Worm (Caenorhabditis elegans) whole organism, L2 larva: ENCODE results near the gene mak-1.
A peak's percentile ranks its signal among the peaks of the same experiment; 100 is the strongest.

Experiments
- C34F6.9 ChIP-seq: fragments of 150-350 bp; optimal IDR thresholded peaks from 2 replicates; lab custom pipeline; 2014; ENCODE audit warnings: missing biosample characterization, missing genetic modification characterization
- F13H6.1 ChIP-seq: sonication (generic microtip); optimal IDR thresholded peaks from 2 replicates; lab custom pipeline; 2016; ENCODE audit warnings: missing genetic modification characterization, missing compliant biosample characterization
- R02D3.7 ChIP-seq: fragments of 150-350 bp; optimal IDR thresholded peaks from 2 replicates; lab custom pipeline; 2014; ENCODE audit warnings: missing biosample characterization, missing genetic modification characterization
- ZK546.5 ChIP-seq: sonication (generic microtip); optimal IDR thresholded peaks from 2 replicates; lab custom pipeline; 2017; ENCODE audit warnings: missing biosample characterization, missing genetic modification characterization
- alr-1 ChIP-seq: fragments of 150-350 bp; optimal IDR thresholded peaks from 2 replicates; lab custom pipeline; 2014; ENCODE audit warnings: missing biosample characterization, missing genetic modification characterization
- aly-2 ChIP-seq: fragments of 150-350 bp; optimal IDR thresholded peaks from 2 replicates; lab custom pipeline; 2014; ENCODE audit warnings: missing biosample characterization, missing genetic modification characterization
- ama-1 ChIP-seq: fragments of 150-350 bp; optimal IDR thresholded peaks from 2 replicates; lab custom pipeline; 2018; ENCODE audit warnings: inconsistent platforms
- blmp-1 ChIP-seq: sonication (generic microtip); optimal IDR thresholded peaks from 2 replicates; lab custom pipeline; 2017; ENCODE audit warnings: missing genetic modification characterization, mild to moderate bottlenecking, missing compliant biosample characterization, antibody characterized with exemption, moderate library complexity; ENCODE audit not compliant: insufficient read depth
- ceh-16 ChIP-seq: fragments of 150-350 bp; optimal IDR thresholded peaks from 2 replicates; lab custom pipeline; 2014; ENCODE audit warnings: missing biosample characterization, missing genetic modification characterization
- ceh-82 ChIP-seq: fragments of 150-350 bp; optimal IDR thresholded peaks from 2 replicates; lab custom pipeline; 2014; ENCODE audit warnings: missing biosample characterization, missing genetic modification characterization
- crh-2 ChIP-seq: sonication (generic microtip); optimal IDR thresholded peaks from 2 replicates; lab custom pipeline; 2017; ENCODE audit warnings: missing biosample characterization, missing genetic modification characterization
- dmd-4 ChIP-seq: sonication (generic microtip); optimal IDR thresholded peaks from 2 replicates; lab custom pipeline; 2017; ENCODE audit warnings: missing biosample characterization, missing genetic modification characterization
- egl-27 ChIP-seq: sonication (generic microtip); optimal IDR thresholded peaks from 3 replicates; lab custom pipeline; 2017; ENCODE audit warnings: missing biosample characterization, missing genetic modification reagents, missing genetic modification characterization
- elt-3 ChIP-seq: sonication (generic microtip); optimal IDR thresholded peaks from 2 replicates; lab custom pipeline; 2017; ENCODE audit warnings: missing biosample characterization, missing genetic modification characterization
- fos-1 ChIP-seq: fragments of 150-350 bp; optimal IDR thresholded peaks from 2 replicates; lab custom pipeline; 2014; ENCODE audit warnings: missing biosample characterization, missing genetic modification characterization
- gmeb-1 ChIP-seq: fragments of 150-350 bp; optimal IDR thresholded peaks from 2 replicates; lab custom pipeline; 2014; ENCODE audit warnings: missing biosample characterization, missing genetic modification characterization
- lin-11 ChIP-seq: fragments of 150-350 bp; sonication (generic microtip); optimal IDR thresholded peaks from 2 replicates; lab custom pipeline; 2014; ENCODE audit warnings: missing biosample characterization, missing genetic modification characterization, inconsistent platforms, mixed read lengths
- lin-13 ChIP-seq: fragments of 150-350 bp; optimal IDR thresholded peaks from 2 replicates; lab custom pipeline; 2014; ENCODE audit warnings: missing biosample characterization, missing genetic modification reagents, missing genetic modification characterization
- lin-39 ChIP-seq: fragments of 150-350 bp; optimal IDR thresholded peaks from 2 replicates; lab custom pipeline; 2014; ENCODE audit warnings: missing biosample characterization, missing genetic modification reagents, missing genetic modification characterization
- lsy-2 ChIP-seq, 2 experiments: fragments of 150-350 bp in 1 of 2; sonication (generic microtip) in 1 of 2; optimal IDR thresholded peaks; 2 replicates each; lab custom pipeline; 2014 to 2017; ENCODE audit warnings: missing biosample characterization in 2 of 2, missing genetic modification characterization in 2 of 2
- mab-5 ChIP-seq: fragments of 150-350 bp; optimal IDR thresholded peaks from 2 replicates; lab custom pipeline; 2014; ENCODE audit warnings: missing biosample characterization, missing genetic modification characterization
- mbf-1 ChIP-seq: sonication (generic microtip); optimal IDR thresholded peaks from 2 replicates; lab custom pipeline; 2017; ENCODE audit warnings: missing biosample characterization, missing genetic modification characterization
- mdl-1 ChIP-seq, 2 experiments: fragments of 150-350 bp in 1 of 2; sonication (generic microtip) in 1 of 2; optimal IDR thresholded peaks; 2 replicates each; lab custom pipeline; 2017; ENCODE audit warnings: missing biosample characterization in 2 of 2, missing genetic modification characterization in 2 of 2
- nhr-10 ChIP-seq: sonication (generic microtip); optimal IDR thresholded peaks from 2 replicates; lab custom pipeline; 2017; ENCODE audit warnings: missing biosample characterization, missing genetic modification characterization
- nhr-11 ChIP-seq: fragments of 150-350 bp; optimal IDR thresholded peaks from 2 replicates; lab custom pipeline; 2014; ENCODE audit warnings: missing biosample characterization, missing genetic modification characterization
- nhr-12 ChIP-seq: fragments of 150-350 bp; optimal IDR thresholded peaks from 2 replicates; lab custom pipeline; 2014; ENCODE audit warnings: missing biosample characterization, missing genetic modification characterization
- nhr-129 ChIP-seq: fragments of 150-350 bp; optimal IDR thresholded peaks from 2 replicates; lab custom pipeline; 2014; ENCODE audit warnings: missing biosample characterization, missing genetic modification characterization
- nhr-21 ChIP-seq: fragments of 150-350 bp; optimal IDR thresholded peaks from 2 replicates; lab custom pipeline; 2014; ENCODE audit warnings: missing biosample characterization, missing genetic modification characterization
- nhr-23 ChIP-seq: fragments of 150-350 bp; optimal IDR thresholded peaks from 2 replicates; lab custom pipeline; 2014; ENCODE audit warnings: missing biosample characterization, missing genetic modification reagents, missing genetic modification characterization
- nhr-237 ChIP-seq: fragments of 150-350 bp; optimal IDR thresholded peaks from 2 replicates; lab custom pipeline; 2014; ENCODE audit warnings: missing biosample characterization, missing genetic modification characterization
- nhr-6 ChIP-seq: fragments of 150-350 bp; optimal IDR thresholded peaks from 2 replicates; lab custom pipeline; 2014; ENCODE audit warnings: missing biosample characterization, missing genetic modification characterization
- nhr-77 ChIP-seq: fragments of 150-350 bp; optimal IDR thresholded peaks from 2 replicates; lab custom pipeline; 2014; ENCODE audit warnings: missing biosample characterization, missing genetic modification characterization
- peb-1 ChIP-seq: fragments of 150-350 bp; optimal IDR thresholded peaks from 2 replicates; lab custom pipeline; 2014; ENCODE audit warnings: missing biosample characterization, missing genetic modification characterization
- sem-4 ChIP-seq: fragments of 150-350 bp; optimal IDR thresholded peaks from 2 replicates; lab custom pipeline; 2014; ENCODE audit warnings: missing biosample characterization, missing genetic modification reagents, missing genetic modification characterization
- skn-1 ChIP-seq: sonication (generic microtip); optimal IDR thresholded peaks from 2 replicates; lab custom pipeline; 2017; ENCODE audit warnings: missing biosample characterization, missing genetic modification characterization
- sma-3 ChIP-seq: sonication (generic microtip); optimal IDR thresholded peaks from 2 replicates; lab custom pipeline; 2016; ENCODE audit warnings: missing genetic modification reagents, missing genetic modification characterization, missing compliant biosample characterization
- sma-9 ChIP-seq, 2 experiments: fragments of 150-350 bp in 1 of 2; sonication (generic microtip) in 1 of 2; optimal IDR thresholded peaks; 2 replicates each; lab custom pipeline; 2014 to 2016; ENCODE audit warnings: missing genetic modification characterization in 2 of 2, mild to moderate bottlenecking in 1 of 2, missing biosample characterization in 1 of 2, missing compliant biosample characterization in 1 of 2, missing genetic modification reagents in 1 of 2, moderate library complexity in 1 of 2
- snpc-4 ChIP-seq: fragments of 150-350 bp; optimal IDR thresholded peaks from 2 replicates; lab custom pipeline; 2014; ENCODE audit warnings: missing biosample characterization, missing genetic modification characterization
- unc-39 ChIP-seq: fragments of 150-350 bp; optimal IDR thresholded peaks from 2 replicates; lab custom pipeline; 2014; ENCODE audit warnings: missing biosample characterization, missing genetic modification characterization
- unc-55 ChIP-seq: fragments of 150-350 bp; sonication (generic microtip); optimal IDR thresholded peaks from 3 replicates; lab custom pipeline; 2014; ENCODE audit warnings: missing biosample characterization, missing genetic modification reagents, missing genetic modification characterization
- unc-62 ChIP-seq: fragments of 150-350 bp; optimal IDR thresholded peaks from 2 replicates; lab custom pipeline; 2014; ENCODE audit warnings: missing biosample characterization, missing genetic modification reagents, missing genetic modification characterization
- ztf-1 ChIP-seq: fragments of 200-800 bp; sonication (Bioruptor generic); conservative IDR thresholded peaks from 2 replicates; pipeline ENCODE4 v1.3.6; 2022; ENCODE audit warnings: missing genetic modification characterization, missing compliant biosample characterization
- ztf-11 ChIP-seq: sonication (generic microtip); optimal IDR thresholded peaks from 2 replicates; lab custom pipeline; 2017; ENCODE audit warnings: missing biosample characterization, missing genetic modification characterization
- ztf-4 ChIP-seq: fragments of 150-350 bp; optimal IDR thresholded peaks from 2 replicates; lab custom pipeline; 2014; ENCODE audit warnings: missing biosample characterization, missing genetic modification characterization

Gene mak-1

DNA sequence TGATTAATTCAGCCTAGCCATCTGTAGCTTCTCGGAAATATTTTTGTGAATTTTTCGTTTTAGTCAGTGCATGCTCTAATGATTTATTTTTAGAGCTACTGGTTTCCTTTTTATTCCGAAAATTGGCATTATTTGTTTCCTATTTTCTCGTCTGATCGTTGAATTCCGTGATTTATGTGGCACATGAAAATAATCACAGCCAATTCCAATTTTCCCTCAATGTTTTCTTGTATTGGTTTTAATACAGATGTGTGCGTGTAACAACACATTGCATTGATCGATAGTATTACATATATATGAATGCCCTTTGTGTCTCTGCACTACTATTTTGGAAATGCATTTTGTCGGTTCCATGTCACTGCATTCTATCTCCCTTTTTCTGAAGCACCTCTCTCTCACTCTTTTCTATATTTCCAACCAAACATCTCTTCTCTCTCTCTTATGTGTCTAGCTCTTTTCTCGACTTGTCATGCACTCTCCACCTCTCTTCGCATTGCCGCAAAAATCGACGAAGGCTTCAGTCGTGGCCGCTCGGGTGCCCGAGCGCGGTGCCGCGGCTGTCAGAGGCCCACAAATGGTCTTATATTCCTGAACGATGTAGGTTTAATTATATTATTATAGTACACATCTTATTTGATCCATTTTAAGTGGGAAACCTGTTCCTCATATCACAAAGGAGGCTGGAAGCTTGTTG is 40.5 kb downstream of the mak-1 start (continued):
- TF ChIP-seq ceh-82 (tag; lab: Kevin White, UChicago) (no peak), mab-5 (no peak), nhr-77 (no peak), elt-3 (tag; lab: Kevin White, UChicago) (no peak), nhr-12 (tag; lab: Kevin White, UChicago) (no peak), ZK546.5 (tag; lab: Kevin White, UChicago) (no peak), alr-1 (tag; lab: Kevin White, UChicago) (no peak), lsy-2 (tag; optimal IDR thresholded peaks at IDR 0.05; lab: Kevin White, UChicago) (peak in 1 of 2 experiments; percentile 41)

DNA sequence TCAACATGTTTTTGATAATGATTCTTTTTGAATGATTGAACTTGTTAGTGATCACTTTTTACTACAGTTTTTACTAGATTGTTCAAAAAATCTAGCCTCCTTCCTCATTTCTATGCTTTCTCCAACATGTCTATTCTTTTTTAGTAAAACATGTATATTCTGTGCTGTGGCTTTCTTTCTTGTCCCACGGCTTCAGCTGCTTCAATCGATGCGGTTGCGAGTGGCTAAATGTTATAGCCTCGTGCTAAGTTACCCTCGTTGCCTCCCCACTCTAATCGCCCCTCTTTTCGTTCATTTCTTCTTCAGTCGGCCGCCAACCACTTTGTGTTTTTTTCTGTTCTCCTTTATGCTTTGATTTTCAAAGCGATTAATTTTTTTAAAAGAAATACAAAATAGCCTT is 42.0 kb downstream of the mak-1 start:
- peak; percentile 39 for TF ChIP-seq ztf-4 (tag; lab: Kevin White, UChicago)
- TF ChIP-seq ZK546.5 (tag; lab: Kevin White, UChicago), result no peak
- no peak for TF ChIP-seq peb-1 (tag; lab: Kevin White, UChicago)
- peak in 1 of 2 experiments; percentile 46 for TF ChIP-seq lsy-2 (tag; optimal IDR thresholded peaks at IDR 0.05; lab: Kevin White, UChicago)
- no peak for TF ChIP-seq gmeb-1 (tag; lab: Kevin White, UChicago)
- no peak for TF ChIP-seq lin-11 (tag; lab: Kevin White, UChicago)
- TF ChIP-seq fos-1 (tag; lab: Kevin White, UChicago), result no peak
- peak; percentile 46 for TF ChIP-seq nhr-129 (tag; lab: Kevin White, UChicago)
- TF ChIP-seq nhr-12 (tag; lab: Kevin White, UChicago), result no peak
- TF ChIP-seq unc-39 (tag; lab: Kevin White, UChicago), result no peak
- TF ChIP-seq skn-1, result no peak
- no peak for TF ChIP-seq sma-3 (GFP tag; lab: Kevin White, UChicago)
- TF ChIP-seq C34F6.9 (tag; lab: Kevin White, UChicago), result peak; percentile 35
- TF ChIP-seq sem-4, result peak; percentile 32
- no peak for TF ChIP-seq ceh-82 (tag; lab: Kevin White, UChicago)
- no peak for TF ChIP-seq blmp-1 (tag; lab: Kevin White, UChicago)
- no peak for TF ChIP-seq nhr-237 (tag; lab: Kevin White, UChicago)
- peak; percentile 25 for TF ChIP-seq sma-9 (GFP tag; optimal IDR thresholded peaks at IDR 0.05; lab: Kevin White, UChicago)
- no peak for TF ChIP-seq sma-9 (tag; optimal IDR thresholded peaks at IDR 0.05; lab: Kevin White, UChicago)
- peak; percentile 13 for TF ChIP-seq nhr-11
- TF ChIP-seq snpc-4 (tag; lab: Kevin White, UChicago), result peak; percentile 8
- TF ChIP-seq lin-39 (tag; lab: Kevin White, UChicago), result no peak
- TF ChIP-seq mdl-1 (tag; optimal IDR thresholded peaks at IDR 0.05; lab: Kevin White, UChicago), result peak; percentile 45 to 58
- no peak for TF ChIP-seq lin-13 (GFP tag; lab: Kevin White, UChicago)
- no peak for TF ChIP-seq dmd-4 (tag; lab: Kevin White, UChicago)
- no peak for TF ChIP-seq ama-1 (lab: Kevin White, UChicago)
- no peak for TF ChIP-seq unc-62 (GFP tag; lab: Kevin White, UChicago)
- no peak for TF ChIP-seq nhr-77
- no peak for TF ChIP-seq egl-27
- no peak for TF ChIP-seq unc-55 (GFP tag; lab: Kevin White, UChicago)
- TF ChIP-seq nhr-10 (tag; lab: Kevin White, UChicago), result no peak
- no peak for TF ChIP-seq nhr-23
- TF ChIP-seq R02D3.7 (tag; lab: Kevin White, UChicago), result no peak
- no peak for TF ChIP-seq elt-3 (tag; lab: Kevin White, UChicago)
- TF ChIP-seq, all 48 proteins: peak for 9

- no peak for TF ChIP-seq aly-2 (tag; lab: Kevin White, UChicago)
- peak; percentile 69 for TF ChIP-seq snpc-4 (tag; lab: Kevin White, UChicago)
- TF ChIP-seq nhr-23, result no peak
- TF ChIP-seq blmp-1 (tag; lab: Kevin White, UChicago), result peak; percentile 60
- peak; percentile 98 for TF ChIP-seq crh-2 (tag; lab: Kevin White, UChicago)
- TF ChIP-seq F13H6.1 (tag; lab: Kevin White, UChicago), result peak; percentile 93
- no peak for TF ChIP-seq nhr-237 (tag; lab: Kevin White, UChicago)
- peak; percentile 69 for TF ChIP-seq unc-62 (GFP tag; lab: Kevin White, UChicago)
- no peak for TF ChIP-seq R02D3.7 (tag; lab: Kevin White, UChicago)
- peak; percentile 90 for TF ChIP-seq nhr-6 (tag; lab: Kevin White, UChicago)
- peak; percentile 93 for TF ChIP-seq ama-1 (lab: Kevin White, UChicago)
- peak; percentile 72 for TF ChIP-seq nhr-77
- TF ChIP-seq lin-39 (tag; lab: Kevin White, UChicago), result no peak
- peak; percentile 92 for TF ChIP-seq gmeb-1 (tag; lab: Kevin White, UChicago)
- TF ChIP-seq ceh-16 (tag; lab: Kevin White, UChicago), result peak; percentile 47
- peak; percentile 75 to 96 for TF ChIP-seq lsy-2 (tag; optimal IDR thresholded peaks at IDR 0.05; lab: Kevin White, UChicago)
- no peak for TF ChIP-seq ztf-11 (tag; lab: Kevin White, UChicago)
- TF ChIP-seq fos-1 (tag; lab: Kevin White, UChicago), result peak; percentile 96
- TF ChIP-seq ztf-1, result 0 out of 2 replicates have a peak, but pooled peaks have one; percentile 46
- peak; percentile 32 to 75 for TF ChIP-seq mdl-1 (tag; optimal IDR thresholded peaks at IDR 0.05; lab: Kevin White, UChicago)
- TF ChIP-seq skn-1, result peak; percentile 90
- no peak for TF ChIP-seq elt-3 (tag; lab: Kevin White, UChicago)
- TF ChIP-seq egl-27, result peak; percentile 82
- peak; percentile 28 for TF ChIP-seq ZK546.5 (tag; lab: Kevin White, UChicago)
- TF ChIP-seq sem-4, result peak; percentile 96
- TF ChIP-seq ztf-4 (tag; lab: Kevin White, UChicago), result peak; percentile 95
- TF ChIP-seq C34F6.9 (tag; lab: Kevin White, UChicago), result peak; percentile 100
- TF ChIP-seq mbf-1 (tag; lab: Kevin White, UChicago), result no peak
- peak; percentile 97 for TF ChIP-seq sma-3 (GFP tag; lab: Kevin White, UChicago)
- TF ChIP-seq nhr-129 (tag; lab: Kevin White, UChicago), result peak; percentile 99
- peak; percentile 97 for TF ChIP-seq nhr-21 (tag; lab: Kevin White, UChicago)
- no peak for TF ChIP-seq dmd-4 (tag; lab: Kevin White, UChicago)
- peak; percentile 89 for TF ChIP-seq lin-13 (GFP tag; lab: Kevin White, UChicago)
These were observed 43.5 kb downstream of the mak-1 start for ce11 chrII:8787376-8787775.
